Worm (Caenorhabditis elegans) whole organism, young adult: ENCODE results near the gene slc-17.5.

ENCODE experiments used
- B0336.3 ChIP-seq: fragments of 200-800 bp; sonication (Bioruptor generic); IDR thresholded peaks from 2 replicates; pipeline ENCODE4 v1.3.6; 2022; ENCODE audit warnings: missing genetic modification characterization, missing compliant biosample characterization
- F23B12.7 ChIP-seq: sonication (generic microtip); optimal IDR thresholded peaks from 2 replicates; lab custom pipeline; 2017; ENCODE audit warnings: missing genetic modification characterization, mild to moderate bottlenecking, missing compliant biosample characterization, antibody characterized with exemption, moderate library complexity; ENCODE audit not compliant: insufficient read depth
- F55B11.4 ChIP-seq: sonication (generic microtip); optimal IDR thresholded peaks from 2 replicates; lab custom pipeline; 2016; ENCODE audit warnings: missing compliant biosample characterization, missing genetic modification characterization, borderline replicate concordance; ENCODE audit not compliant: insufficient read depth
- K11D2.4 ChIP-seq: fragments of 200-800 bp; sonication (Bioruptor generic); IDR thresholded peaks from 2 replicates; pipeline ENCODE4 v1.3.6; 2022; ENCODE audit warnings: missing genetic modification reagents, missing genetic modification characterization, missing compliant biosample characterization
- T07F8.4 ChIP-seq: sonication (generic microtip); optimal IDR thresholded peaks from 2 replicates; lab custom pipeline; 2016; ENCODE audit warnings: mild to moderate bottlenecking, missing genetic modification characterization, moderate library complexity, missing compliant biosample characterization
- Y53G8AR.9 ChIP-seq: fragments of 200-800 bp; sonication (Bioruptor generic); conservative IDR thresholded peaks from 2 replicates; pipeline ENCODE4 v1.3.6; 2022; ENCODE audit warnings: missing genetic modification reagents, missing genetic modification characterization, missing compliant biosample characterization
- Y67H2A.10 ChIP-seq: fragments of 200-800 bp; sonication (Bioruptor generic); conservative IDR thresholded peaks from 2 replicates; pipeline ENCODE4 v1.3.6; 2022; ENCODE audit warnings: missing genetic modification reagents, missing genetic modification characterization, missing compliant biosample characterization
- Y79H2A.3 ChIP-seq: fragments of 200-800 bp; sonication (Bioruptor generic); conservative IDR thresholded peaks from 2 replicates; pipeline ENCODE4 v1.3.6; 2022; ENCODE audit warnings: missing genetic modification reagents, missing genetic modification characterization, missing compliant biosample characterization
- ZK185.1 ChIP-seq: sonication (generic microtip); optimal IDR thresholded peaks from 2 replicates; lab custom pipeline; 2016; ENCODE audit warnings: mild to moderate bottlenecking, missing genetic modification characterization, missing compliant biosample characterization; ENCODE audit not compliant: poor library complexity, severe bottlenecking
- ama-1 ChIP-seq, 3 experiments: fragments of 150-350 bp in 1 of 3; sonication (generic microtip) in 2 of 3; optimal IDR thresholded peaks; 2 replicates each; lab custom pipeline; 2014 to 2018; ENCODE audit warnings: missing biosample characterization in 2 of 3, missing genetic modification characterization in 2 of 3, missing genetic modification reagents in 2 of 3
- aptf-2 ChIP-seq: fragments of 200-800 bp; sonication (Bioruptor generic); conservative IDR thresholded peaks from 2 replicates; pipeline ENCODE4 v1.3.6; 2022; ENCODE audit warnings: missing genetic modification reagents, missing genetic modification characterization, missing compliant biosample characterization
- aptf-3 ChIP-seq: fragments of 200-800 bp; sonication (Bioruptor generic); IDR thresholded peaks from 2 replicates; pipeline ENCODE4 v1.3.6; 2022; ENCODE audit warnings: missing genetic modification characterization, missing compliant biosample characterization
- athp-1 ChIP-seq: sonication (generic microtip); optimal IDR thresholded peaks from 2 replicates; lab custom pipeline; 2017; ENCODE audit warnings: mild to moderate bottlenecking, missing genetic modification characterization, missing compliant biosample characterization
- attf-5 ChIP-seq: fragments of 200-800 bp; sonication (Bioruptor generic); optimal IDR thresholded peaks from 2 replicates; lab custom pipeline; 2018; ENCODE audit warnings: mild to moderate bottlenecking, missing genetic modification characterization, missing compliant biosample characterization
- ceh-58 ChIP-seq: fragments of 200-800 bp; sonication (Bioruptor generic); IDR thresholded peaks from 2 replicates; pipeline ENCODE4 v1.3.6; 2022; ENCODE audit warnings: missing genetic modification characterization, missing compliant biosample characterization
- dox-1 ChIP-seq: fragments of 200-800 bp; sonication (Bioruptor generic); IDR thresholded peaks from 2 replicates; pipeline ENCODE4 v1.3.6; 2022; ENCODE audit warnings: missing genetic modification reagents, missing genetic modification characterization, missing compliant biosample characterization
- dpl-1 ChIP-seq: fragments of 150-350 bp; optimal IDR thresholded peaks from 2 replicates; lab custom pipeline; 2014; ENCODE audit warnings: missing biosample characterization, missing genetic modification reagents, missing genetic modification characterization
- efl-1 ChIP-seq: fragments of 150-350 bp; optimal IDR thresholded peaks from 2 replicates; lab custom pipeline; 2014; ENCODE audit warnings: missing biosample characterization, missing genetic modification reagents, missing genetic modification characterization
- fkh-3 ChIP-seq: sonication (generic microtip); optimal IDR thresholded peaks from 2 replicates; lab custom pipeline; 2016; ENCODE audit warnings: mild to moderate bottlenecking, missing genetic modification characterization, missing compliant biosample characterization
- hmg-1.2 ChIP-seq: fragments of 200-800 bp; sonication (Bioruptor generic); IDR thresholded peaks from 2 replicates; pipeline ENCODE4 v1.3.6; 2022; ENCODE audit warnings: missing genetic modification reagents, missing genetic modification characterization, missing compliant biosample characterization
- hsf-1 ChIP-seq: fragments of 200-800 bp; sonication (Bioruptor generic); IDR thresholded peaks from 2 replicates; pipeline ENCODE4 v1.3.6; 2022; ENCODE audit warnings: missing genetic modification reagents, missing genetic modification characterization, missing compliant biosample characterization
- let-526 ChIP-seq: fragments of 200-800 bp; sonication (Bioruptor generic); IDR thresholded peaks from 2 replicates; pipeline ENCODE4 v1.3.6; 2022; ENCODE audit warnings: missing genetic modification reagents, missing genetic modification characterization, missing compliant biosample characterization
- lin-35 ChIP-seq, 3 experiments: fragments of 150-350 bp in 2 of 3; sonication (generic microtip) in 1 of 3; optimal IDR thresholded peaks; 2 replicates each; lab custom pipeline; 2014 to 2018; ENCODE audit warnings: missing biosample characterization in 3 of 3, missing genetic modification characterization in 3 of 3, missing genetic modification reagents in 3 of 3
- lin-40 ChIP-seq: sonication (generic microtip); optimal IDR thresholded peaks from 2 replicates; lab custom pipeline; 2016; ENCODE audit warnings: missing genetic modification characterization, mild to moderate bottlenecking, missing compliant biosample characterization, missing genotype, missing genetic modification reagents
- madf-3 ChIP-seq: fragments of 200-800 bp; sonication (Bioruptor generic); IDR thresholded peaks from 2 replicates; pipeline ENCODE4 v1.3.6; 2022; ENCODE audit warnings: missing genetic modification reagents, missing genetic modification characterization, missing compliant biosample characterization
- mcd-1 ChIP-seq: fragments of 200-800 bp; sonication (Bioruptor generic); IDR thresholded peaks from 2 replicates; pipeline ENCODE4 v1.3.6; 2022; ENCODE audit warnings: missing genetic modification reagents, missing genetic modification characterization, missing compliant biosample characterization
- mxl-1 ChIP-seq: sonication (generic microtip); optimal IDR thresholded peaks from 2 replicates; lab custom pipeline; 2016; ENCODE audit warnings: missing genetic modification characterization, missing compliant biosample characterization
- nhr-179 ChIP-seq: sonication (generic microtip); optimal IDR thresholded peaks from 2 replicates; lab custom pipeline; 2016; ENCODE audit warnings: mild to moderate bottlenecking, missing genetic modification characterization, missing compliant biosample characterization
- nhr-27 ChIP-seq: fragments of 200-800 bp; sonication (Bioruptor generic); optimal IDR thresholded peaks from 2 replicates; lab custom pipeline; 2018; ENCODE audit warnings: mild to moderate bottlenecking, missing genetic modification characterization, moderate library complexity, missing compliant biosample characterization
- nhr-80 ChIP-seq: sonication (generic microtip); optimal IDR thresholded peaks from 2 replicates; lab custom pipeline; 2016; ENCODE audit warnings: missing genetic modification characterization, missing compliant biosample characterization
- repo-1 ChIP-seq: sonication (generic microtip); optimal IDR thresholded peaks from 2 replicates; lab custom pipeline; 2017; ENCODE audit warnings: mild to moderate bottlenecking, missing genetic modification characterization, missing compliant biosample characterization
- sdz-38 ChIP-seq: sonication (generic microtip); optimal IDR thresholded peaks from 2 replicates; lab custom pipeline; 2016; ENCODE audit warnings: missing genotype, missing genetic modification characterization, missing compliant biosample characterization
- sptf-2 ChIP-seq: fragments of 200-800 bp; sonication (Bioruptor generic); optimal IDR thresholded peaks from 2 replicates; lab custom pipeline; 2018; ENCODE audit warnings: mild to moderate bottlenecking, missing genetic modification characterization, missing compliant biosample characterization
- zfh-2 ChIP-seq: fragments of 200-800 bp; sonication (Bioruptor generic); conservative IDR thresholded peaks from 2 replicates; pipeline ENCODE4 v1.3.6; 2022; ENCODE audit warnings: missing genetic modification reagents, missing genetic modification characterization, missing compliant biosample characterization
- zim-3 ChIP-seq: sonication (generic microtip); optimal IDR thresholded peaks from 2 replicates; lab custom pipeline; 2017; ENCODE audit warnings: mild to moderate bottlenecking, missing genetic modification characterization, moderate library complexity, missing compliant biosample characterization
- ztf-22 ChIP-seq: fragments of 200-800 bp; sonication (Bioruptor generic); optimal IDR thresholded peaks from 2 replicates; lab custom pipeline; 2018; ENCODE audit warnings: mild to moderate bottlenecking, missing genetic modification characterization, moderate library complexity, missing compliant biosample characterization
- ztf-28 ChIP-seq: fragments of 200-800 bp; sonication (Bioruptor generic); IDR thresholded peaks from 2 replicates; pipeline ENCODE4 v1.3.6; 2022; ENCODE audit warnings: missing genetic modification reagents, missing genetic modification characterization, missing compliant biosample characterization
- ztf-3 ChIP-seq: fragments of 200-800 bp; sonication (Bioruptor generic); optimal IDR thresholded peaks from 2 replicates; lab custom pipeline; 2018; ENCODE audit warnings: mild to moderate bottlenecking, missing genetic modification characterization, missing compliant biosample characterization

slc-17.5 gene

ce11 chrV:8300935-8301535 lies 16.3 kb upstream of the slc-17.5 start, which contains the start of gene W02D7.6 (continued):
- TF ChIP-seq mcd-1 (peak; percentile 46; the same call in 1 of the 2 replicates), zim-3 (no peak), attf-5 (GFP tag; lab: Kevin White, UChicago) (peak; percentile 7), madf-3 (GFP tag; lab: Robert Waterston, UW) (peak; percentile 67; the same call in 1 of the 2 replicates), dox-1 (GFP tag; lab: Robert Waterston, UW) (peak; percentile 41; the same call in 1 of the 2 replicates), ama-1 (optimal IDR thresholded peaks at IDR 0.05; lab: Kevin White, UChicago) (peak; percentile 37), ama-1 (GFP tag; optimal IDR thresholded peaks at IDR 0.05; lab: Kevin White, UChicago) (peak in 1 of 2 experiments; percentile 52)

ce11 chrV:8299191-8299854 lies 14.6 kb upstream of the slc-17.5 start, which contains the start of gene W02D7.5:
Gene W02D7.5 (minus strand): TSS chrV:8299241.
- TF ChIP-seq Y53G8AR.9 (no peak), aptf-3 (GFP tag; lab: Robert Waterston, UW) (no peak), aptf-2 (GFP tag; lab: Robert Waterston, UW) (peak; percentile 79), hsf-1 (GFP tag; lab: Robert Waterston, UW) (peak; percentile 8; the same call in 1 of the 2 replicates)
- TF ChIP-seq, all 124 proteins: peak for 2

- TF ChIP-seq lin-35 (GFP tag; optimal IDR thresholded peaks at IDR 0.05; lab: Kevin White, UChicago): no peak
- TF ChIP-seq nhr-80 (tag; lab: Kevin White, UChicago): peak; percentile 33
- no peak for TF ChIP-seq T07F8.4 (tag; lab: Kevin White, UChicago)
Observed at ce11 chrV:8297504-8297903, 12.8 kb upstream of the slc-17.5 start, which contains the start of gene W02D7.4. Gene W02D7.4 (minus strand): TSS chrV:8297604.

ce11 chrV:8295866-8296265 lies 11.2 kb upstream of the slc-17.5 start, which contains the start of gene smex-1:
Gene smex-1 (minus strand): TSS chrV:8295966.
- TF ChIP-seq nhr-27 (tag; lab: Kevin White, UChicago) (no peak), F23B12.7 (tag; lab: Kevin White, UChicago) (no peak), ZK185.1 (tag; lab: Kevin White, UChicago) (no peak), K11D2.4 (GFP tag; lab: Robert Waterston, UW) (no peak), Y79H2A.3 (GFP tag; lab: Robert Waterston, UW) (no peak), F55B11.4 (tag; lab: Kevin White, UChicago) (no peak), Y67H2A.10 (GFP tag; lab: Robert Waterston, UW) (no peak), dpl-1 (GFP tag; lab: Kevin White, UChicago) (no peak), B0336.3 (GFP tag; lab: Robert Waterston, UW) (no peak), ztf-28 (GFP tag; lab: Robert Waterston, UW) (no peak), sptf-2 (GFP tag; lab: Kevin White, UChicago) (no peak), lin-40 (no peak), hmg-1.2 (no peak), ztf-22 (GFP tag; lab: Kevin White, UChicago) (no peak), zim-3 (no peak), efl-1 (GFP tag; lab: Kevin White, UChicago) (no peak)
- TF ChIP-seq, all 124 proteins: peak for 0

ce11 chrV:8291764-8292163 lies 7.1 kb upstream of the slc-17.5 start, which contains the start of gene srg-33:
Gene srg-33 (plus strand): TSS chrV:8292064.
- no peak for TF ChIP-seq hsf-1 (GFP tag; lab: Robert Waterston, UW)
- no peak for TF ChIP-seq fkh-3 (tag; lab: Kevin White, UChicago)
- no peak for TF ChIP-seq ztf-3 (GFP tag; lab: Kevin White, UChicago)
- TF ChIP-seq let-526 (GFP tag; lab: Robert Waterston, UW): no peak
- no peak for TF ChIP-seq mxl-1 (tag; lab: Kevin White, UChicago)
- TF ChIP-seq dpl-1 (GFP tag; lab: Kevin White, UChicago): no peak
- no peak for TF ChIP-seq athp-1 (tag; lab: Kevin White, UChicago)
- TF ChIP-seq sdz-38: no peak
- no peak for TF ChIP-seq nhr-179
- no peak for TF ChIP-seq ceh-58 (GFP tag; lab: Robert Waterston, UW)
- no peak for TF ChIP-seq zim-3
- TF ChIP-seq zfh-2 (GFP tag; lab: Robert Waterston, UW): no peak
- TF ChIP-seq repo-1 (tag; lab: Kevin White, UChicago): no peak
